Fruit fly (Drosophila melanogaster) whole organism, wandering third instar larva: Measurements from ENCODE around the gene Tailor.

Experiments
- CG32264 ChIP-seq: fragments of 200-800 bp; sonication (Bioruptor generic); optimal IDR thresholded peaks from 2 replicates; lab custom pipeline; 2016; ENCODE audit warnings: missing biosample characterization, missing genetic modification characterization
- CrebA ChIP-seq: fragments of 200-800 bp; sonication (Bioruptor generic); optimal IDR thresholded peaks from 2 replicates; lab custom pipeline; 2016; ENCODE audit warnings: missing biosample characterization, mild to moderate bottlenecking, missing genetic modification characterization, borderline replicate concordance
- GATAd ChIP-seq: sonication (Bioruptor generic); optimal IDR thresholded peaks from 2 replicates; lab custom pipeline; 2016; ENCODE audit warnings: missing biosample characterization, missing genetic modification characterization
- Vsx2 ChIP-seq: fragments of 200-300, 225-300 bp; sonication (Bioruptor generic); optimal IDR thresholded peaks from 2 replicates; lab custom pipeline; 2018; ENCODE audit warnings: missing biosample characterization, missing genetic modification characterization; ENCODE audit not compliant: partially characterized antibody

DNA sequence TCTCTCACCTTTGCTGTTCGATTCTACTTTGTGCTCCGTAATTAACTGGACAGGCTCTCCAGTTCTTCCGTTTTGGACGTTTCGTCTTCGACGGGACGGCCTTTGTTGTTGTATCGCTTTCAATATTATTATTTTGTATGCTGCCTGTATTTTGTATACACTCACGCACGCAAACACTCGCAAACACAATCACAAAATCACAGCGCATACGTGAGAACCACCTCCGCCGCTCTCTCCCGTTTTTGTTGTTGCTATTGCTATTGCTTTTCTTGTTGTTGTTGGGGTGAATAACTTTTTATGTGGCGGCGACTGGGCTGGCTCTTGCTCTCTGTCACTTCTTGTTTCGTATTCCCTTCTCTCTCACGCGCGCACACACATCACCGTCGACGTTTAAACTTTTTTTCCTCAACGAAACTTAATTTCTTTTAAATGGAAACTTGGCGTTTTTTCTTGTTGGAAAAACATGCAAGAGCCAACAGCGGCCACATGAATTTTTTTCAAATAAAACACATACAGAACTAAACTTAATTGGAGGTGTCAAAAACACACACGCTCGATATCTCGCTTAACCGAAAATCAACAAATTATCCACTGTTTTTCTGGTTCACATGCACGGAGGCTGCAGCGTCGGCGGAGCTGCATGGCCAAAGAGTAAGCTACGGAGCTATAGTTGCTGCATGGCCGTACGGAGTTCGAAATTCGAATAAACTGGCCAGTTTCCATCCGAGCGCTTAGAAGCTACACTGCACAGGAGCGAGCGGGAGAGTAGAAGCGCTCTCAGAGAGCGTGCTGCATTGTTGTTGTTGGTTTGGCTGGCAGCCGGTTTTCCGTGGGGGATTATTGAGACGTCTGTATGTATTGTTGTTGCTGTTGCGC lies 22.1 kb upstream of the Tailor start:
- no peak for TF ChIP-seq GATAd (GFP tag; lab: Kevin White, UChicago)
- TF ChIP-seq Vsx2 (GFP tag; lab: Kevin White, UChicago): peak; percentile 93
- no peak for TF ChIP-seq CrebA (GFP tag; lab: Kevin White, UChicago)
- no peak for TF ChIP-seq CG32264 (GFP tag; lab: Kevin White, UChicago)
